Fruit fly (Drosophila melanogaster): ENCODE data around the gene SdhD.
A peak's percentile ranks its signal among the peaks of the same experiment; 100 is the strongest.

SdhD gene

dm6 chr3R:23722680-23723372 is 37.6 kb downstream of the SdhD start, which contains the start of gene CG10365:
TSS of gene CG10365 (plus strand) at chr3R:23723331.
- TF ChIP-seq CG12768 (GFP tag; optimal IDR thresholded peaks at IDR 0.05) (no peak), CG5204 (GFP tag; optimal IDR thresholded peaks at IDR 0.05) (peak; percentile 27), CG11617 (GFP tag; optimal IDR thresholded peaks at IDR 0.05) (no peak), kay (GFP tag; ENCODE audit: borderline replicate concordance) (peak; percentile 81), CG7045 (GFP tag; optimal IDR thresholded peaks at IDR 0.05) (peak; percentile 73), ovo (GFP tag; optimal IDR thresholded peaks at IDR 0.05) (no peak), CG7101 (tag; optimal IDR thresholded peaks at IDR 0.05) (peak; percentile 78), tj (GFP tag; optimal IDR thresholded peaks at IDR 0.05) (peak; percentile 98), Mnt (GFP tag; optimal IDR thresholded peaks at IDR 0.05) (no peak), CG1620 (GFP tag; optimal IDR thresholded peaks at IDR 0.05) (no peak), Crg-1 (GFP tag; optimal IDR thresholded peaks at IDR 0.05) (no peak), Hr96 (GFP tag; optimal IDR thresholded peaks at IDR 0.05) (no peak), CG14711 (tag; optimal IDR thresholded peaks at IDR 0.05) (peak; percentile 83), bab1 (GFP tag; optimal IDR thresholded peaks at IDR 0.05) (no peak), cnc (optimal IDR thresholded peaks at IDR 0.05) (no peak), cic (GFP tag; optimal IDR thresholded peaks at IDR 0.05) (no peak), CG33017 (tag; optimal IDR thresholded peaks at IDR 0.05) (peak; percentile 83), toe (GFP tag; optimal IDR thresholded peaks at IDR 0.05) (no peak), pad (GFP tag; optimal IDR thresholded peaks at IDR 0.05) (peak; percentile 98), Clk (GFP tag; optimal IDR thresholded peaks at IDR 0.05) (no peak)

dm6 chr3R:23721936-23722335 is 38.5 kb downstream of the SdhD start:
- peak; percentile 35 for TF ChIP-seq Crg-1 (GFP tag; optimal IDR thresholded peaks at IDR 0.05)
- TF ChIP-seq CG7101 (tag; optimal IDR thresholded peaks at IDR 0.05): peak; percentile 58
- TF ChIP-seq Mnt (GFP tag; optimal IDR thresholded peaks at IDR 0.05): peak; percentile 35
- peak; percentile 12 for TF ChIP-seq CG33017 (tag; optimal IDR thresholded peaks at IDR 0.05)
- TF ChIP-seq CG11617 (GFP tag; optimal IDR thresholded peaks at IDR 0.05): no peak
- no peak for TF ChIP-seq tj (GFP tag; optimal IDR thresholded peaks at IDR 0.05)
- peak; percentile 58 for TF ChIP-seq toe (GFP tag; optimal IDR thresholded peaks at IDR 0.05)
- peak; percentile 36 for TF ChIP-seq Hr96 (GFP tag; optimal IDR thresholded peaks at IDR 0.05)
- peak; percentile 83 for TF ChIP-seq kay (GFP tag; ENCODE audit: borderline replicate concordance)
- TF ChIP-seq Clk (GFP tag; optimal IDR thresholded peaks at IDR 0.05): no peak
- peak; percentile 25 for TF ChIP-seq cic (GFP tag; optimal IDR thresholded peaks at IDR 0.05)
- peak; percentile 78 for TF ChIP-seq bab1 (GFP tag; optimal IDR thresholded peaks at IDR 0.05)
- TF ChIP-seq CG12768 (GFP tag; optimal IDR thresholded peaks at IDR 0.05): no peak
- TF ChIP-seq ovo (GFP tag; optimal IDR thresholded peaks at IDR 0.05): no peak
- TF ChIP-seq CG1620 (GFP tag; optimal IDR thresholded peaks at IDR 0.05): peak; percentile 60
- peak; percentile 30 for TF ChIP-seq CG7045 (GFP tag; optimal IDR thresholded peaks at IDR 0.05)

dm6 chr3R:23721525-23721924 is 38.9 kb downstream of the SdhD start, which contains the start of gene CG10232:
TSS of gene CG10232 (minus strand) at chr3R:23721625.
- TF ChIP-seq CG12768 (GFP tag; optimal IDR thresholded peaks at IDR 0.05) (no peak), cic (GFP tag; optimal IDR thresholded peaks at IDR 0.05) (no peak), CG7101 (tag; optimal IDR thresholded peaks at IDR 0.05) (no peak), tj (GFP tag; optimal IDR thresholded peaks at IDR 0.05) (no peak), kay (GFP tag; ENCODE audit: borderline replicate concordance) (no peak), bab1 (GFP tag; optimal IDR thresholded peaks at IDR 0.05) (no peak), CG5204 (GFP tag; optimal IDR thresholded peaks at IDR 0.05) (no peak), CG14711 (tag; optimal IDR thresholded peaks at IDR 0.05) (no peak), Clk (GFP tag; optimal IDR thresholded peaks at IDR 0.05) (no peak), CG33017 (tag; optimal IDR thresholded peaks at IDR 0.05) (no peak), CG1620 (GFP tag; optimal IDR thresholded peaks at IDR 0.05) (no peak), ovo (GFP tag; optimal IDR thresholded peaks at IDR 0.05) (no peak)

- no peak for TF ChIP-seq Crg-1 (GFP tag; optimal IDR thresholded peaks at IDR 0.05)
- TF ChIP-seq CG5204 (GFP tag; optimal IDR thresholded peaks at IDR 0.05): no peak
- no peak for TF ChIP-seq toe (GFP tag; optimal IDR thresholded peaks at IDR 0.05)
- no peak for TF ChIP-seq tj (GFP tag; optimal IDR thresholded peaks at IDR 0.05)
- no peak for TF ChIP-seq CG12768 (GFP tag; optimal IDR thresholded peaks at IDR 0.05)
- TF ChIP-seq cic (GFP tag; optimal IDR thresholded peaks at IDR 0.05): no peak
- TF ChIP-seq cnc (optimal IDR thresholded peaks at IDR 0.05): no peak
- TF ChIP-seq CG7045 (GFP tag; optimal IDR thresholded peaks at IDR 0.05): no peak
- TF ChIP-seq CG7101 (tag; optimal IDR thresholded peaks at IDR 0.05): no peak
Observed at dm6 chr3R:23718297-23718941, 42.0 kb downstream of the SdhD start, which contains the start of gene nau. TSS of gene nau (minus strand) at chr3R:23718357.

- TF ChIP-seq kay (GFP tag; ENCODE audit: borderline replicate concordance): peak; percentile 47
- TF ChIP-seq pad (GFP tag; optimal IDR thresholded peaks at IDR 0.05): no peak
Observed at dm6 chr3R:23714852-23715251, 45.5 kb downstream of the SdhD start.

dm6 chr3R:23713901-23714300 is 46.5 kb downstream of the SdhD start:
- TF ChIP-seq ovo (GFP tag; optimal IDR thresholded peaks at IDR 0.05): no peak
- no peak for TF ChIP-seq Hr96 (GFP tag; optimal IDR thresholded peaks at IDR 0.05)
- TF ChIP-seq CG1620 (GFP tag; optimal IDR thresholded peaks at IDR 0.05): no peak
- peak; percentile 11 for TF ChIP-seq tj (GFP tag; optimal IDR thresholded peaks at IDR 0.05)
- TF ChIP-seq kay (GFP tag; ENCODE audit: borderline replicate concordance): no peak
- no peak for TF ChIP-seq toe (GFP tag; optimal IDR thresholded peaks at IDR 0.05)
- no peak for TF ChIP-seq Mnt (GFP tag; optimal IDR thresholded peaks at IDR 0.05)
- peak; percentile 4 for TF ChIP-seq bab1 (GFP tag; optimal IDR thresholded peaks at IDR 0.05)
- no peak for TF ChIP-seq cic (GFP tag; optimal IDR thresholded peaks at IDR 0.05)
- peak; percentile 22 for TF ChIP-seq CG14711 (tag; optimal IDR thresholded peaks at IDR 0.05)
- TF ChIP-seq Crg-1 (GFP tag; optimal IDR thresholded peaks at IDR 0.05): no peak
